Worm (Caenorhabditis elegans) whole organism, young adult: ENCODE results near the gene btb-5.

ENCODE experiments used
- C06A6.2 ChIP-seq: fragments of 200-800 bp; sonication (Bioruptor generic); conservative IDR thresholded peaks from 2 replicates; pipeline ENCODE4 v1.3.6; 2022; ENCODE audit warnings: missing genetic modification characterization, missing compliant biosample characterization
- D2030.7 ChIP-seq: fragments of 200-800 bp; sonication (Bioruptor generic); IDR thresholded peaks from 2 replicates; pipeline ENCODE4 v1.3.6; 2022; ENCODE audit warnings: missing genetic modification reagents, missing genetic modification characterization, missing compliant biosample characterization
- F10E7.11 ChIP-seq: sonication (generic microtip); optimal IDR thresholded peaks from 2 replicates; lab custom pipeline; 2017; ENCODE audit warnings: mild to moderate bottlenecking, missing genetic modification characterization, moderate library complexity, missing compliant biosample characterization
- F23B12.7 ChIP-seq: sonication (generic microtip); optimal IDR thresholded peaks from 2 replicates; lab custom pipeline; 2017; ENCODE audit warnings: missing genetic modification characterization, mild to moderate bottlenecking, missing compliant biosample characterization, antibody characterized with exemption, moderate library complexity; ENCODE audit not compliant: insufficient read depth
- F39B2.1 ChIP-seq: fragments of 200-800 bp; sonication (Bioruptor generic); IDR thresholded peaks from 2 replicates; pipeline ENCODE4 v1.3.6; 2022; ENCODE audit warnings: missing genetic modification reagents, missing genetic modification characterization, missing compliant biosample characterization
- F49E8.2 ChIP-seq: sonication (generic microtip); optimal IDR thresholded peaks from 3 replicates; lab custom pipeline; 2017; ENCODE audit warnings: missing genetic modification characterization, mild to moderate bottlenecking, missing compliant biosample characterization, antibody characterized with exemption, moderate library complexity; ENCODE audit not compliant: insufficient read depth
- F52B5.7 ChIP-seq: sonication (generic microtip); optimal IDR thresholded peaks from 2 replicates; lab custom pipeline; 2016; ENCODE audit warnings: mild to moderate bottlenecking, missing genetic modification characterization, missing compliant biosample characterization
- F55B11.4 ChIP-seq: sonication (generic microtip); optimal IDR thresholded peaks from 2 replicates; lab custom pipeline; 2016; ENCODE audit warnings: missing compliant biosample characterization, missing genetic modification characterization, borderline replicate concordance; ENCODE audit not compliant: insufficient read depth
- Y67H2A.10 ChIP-seq: fragments of 200-800 bp; sonication (Bioruptor generic); conservative IDR thresholded peaks from 2 replicates; pipeline ENCODE4 v1.3.6; 2022; ENCODE audit warnings: missing genetic modification reagents, missing genetic modification characterization, missing compliant biosample characterization
- Y79H2A.3 ChIP-seq: fragments of 200-800 bp; sonication (Bioruptor generic); conservative IDR thresholded peaks from 2 replicates; pipeline ENCODE4 v1.3.6; 2022; ENCODE audit warnings: missing genetic modification reagents, missing genetic modification characterization, missing compliant biosample characterization
- aptf-2 ChIP-seq: fragments of 200-800 bp; sonication (Bioruptor generic); conservative IDR thresholded peaks from 2 replicates; pipeline ENCODE4 v1.3.6; 2022; ENCODE audit warnings: missing genetic modification reagents, missing genetic modification characterization, missing compliant biosample characterization
- attf-6 ChIP-seq: fragments of 200-800 bp; sonication (Bioruptor generic); IDR thresholded peaks from 2 replicates; pipeline ENCODE4 v1.3.6; 2022; ENCODE audit warnings: missing genetic modification reagents, missing genetic modification characterization, missing compliant biosample characterization
- bed-1 ChIP-seq: fragments of 200-800 bp; sonication (Bioruptor generic); IDR thresholded peaks from 2 replicates; pipeline ENCODE4 v1.3.6; 2022; ENCODE audit warnings: missing genetic modification reagents, missing genetic modification characterization, missing compliant biosample characterization
- cebp-1 ChIP-seq, 2 experiments: fragments of 200-800 bp in 1 of 2; sonication (Bioruptor generic) in 1 of 2; sonication (generic microtip) in 1 of 2; IDR thresholded peaks in 1 of 2; optimal IDR thresholded peaks in 1 of 2; 2 replicates each; pipeline versions ENCODE4 v1.3.6 to Lab custom; 2017 to 2022; ENCODE audit warnings: missing compliant biosample characterization in 2 of 2, missing genetic modification characterization in 2 of 2, mild to moderate bottlenecking in 1 of 2, missing genetic modification reagents in 1 of 2, moderate library complexity in 1 of 2
- cebp-2 ChIP-seq: fragments of 200-800 bp; sonication (Bioruptor generic); IDR thresholded peaks from 2 replicates; pipeline ENCODE4 v1.3.6; 2022; ENCODE audit warnings: missing genetic modification characterization, missing compliant biosample characterization
- chd-7 ChIP-seq: sonication (generic microtip); optimal IDR thresholded peaks from 2 replicates; lab custom pipeline; 2016; ENCODE audit warnings: mild to moderate bottlenecking, missing genetic modification characterization, moderate library complexity, missing compliant biosample characterization
- dox-1 ChIP-seq: fragments of 200-800 bp; sonication (Bioruptor generic); IDR thresholded peaks from 2 replicates; pipeline ENCODE4 v1.3.6; 2022; ENCODE audit warnings: missing genetic modification reagents, missing genetic modification characterization, missing compliant biosample characterization
- egl-18 ChIP-seq: fragments of 200-800 bp; sonication (Bioruptor generic); IDR thresholded peaks from 2 replicates; pipeline ENCODE4 v1.3.6; 2022; ENCODE audit warnings: missing genetic modification reagents, missing genetic modification characterization, missing compliant biosample characterization
- ekl-4 ChIP-seq: fragments of 200-800 bp; sonication (Bioruptor generic); IDR thresholded peaks from 2 replicates; pipeline ENCODE4 v1.3.6; 2022; ENCODE audit warnings: missing genetic modification reagents, missing genetic modification characterization, missing compliant biosample characterization
- him-1 ChIP-seq: sonication (generic microtip); optimal IDR thresholded peaks from 2 replicates; lab custom pipeline; 2016; ENCODE audit warnings: missing genotype, missing genetic modification reagents, missing genetic modification characterization, missing compliant biosample characterization
- hlh-26 ChIP-seq: fragments of 200-800 bp; sonication (Bioruptor generic); conservative IDR thresholded peaks from 2 replicates; pipeline ENCODE4 v1.3.6; 2022; ENCODE audit warnings: missing genetic modification reagents, missing genetic modification characterization, missing compliant biosample characterization
- hmg-1.2 ChIP-seq: fragments of 200-800 bp; sonication (Bioruptor generic); IDR thresholded peaks from 2 replicates; pipeline ENCODE4 v1.3.6; 2022; ENCODE audit warnings: missing genetic modification reagents, missing genetic modification characterization, missing compliant biosample characterization
- let-526 ChIP-seq: fragments of 200-800 bp; sonication (Bioruptor generic); IDR thresholded peaks from 2 replicates; pipeline ENCODE4 v1.3.6; 2022; ENCODE audit warnings: missing genetic modification reagents, missing genetic modification characterization, missing compliant biosample characterization
- let-607 ChIP-seq, 2 experiments: fragments of 200-800 bp in 1 of 2; sonication (Bioruptor generic) in 1 of 2; sonication (generic microtip) in 1 of 2; optimal IDR thresholded peaks; 2 replicates each; lab custom pipeline; 2016 to 2018; ENCODE audit warnings: mild to moderate bottlenecking in 2 of 2, missing compliant biosample characterization in 2 of 2, missing genetic modification characterization in 2 of 2, moderate library complexity in 2 of 2, missing genotype in 1 of 2
- lin-26 ChIP-seq: fragments of 200-800 bp; sonication (Bioruptor generic); IDR thresholded peaks from 2 replicates; pipeline ENCODE4 v1.3.6; 2022; ENCODE audit warnings: missing genetic modification reagents, missing genetic modification characterization, missing compliant biosample characterization
- lin-40 ChIP-seq: sonication (generic microtip); optimal IDR thresholded peaks from 2 replicates; lab custom pipeline; 2016; ENCODE audit warnings: missing genetic modification characterization, mild to moderate bottlenecking, missing compliant biosample characterization, missing genotype, missing genetic modification reagents
- lin-54 ChIP-seq: fragments of 200-800 bp; sonication (Bioruptor generic); optimal IDR thresholded peaks from 2 replicates; lab custom pipeline; 2018; ENCODE audit warnings: mild to moderate bottlenecking, missing genetic modification characterization, missing compliant biosample characterization
- lir-1 ChIP-seq: fragments of 200-800 bp; sonication (Bioruptor generic); conservative IDR thresholded peaks from 2 replicates; pipeline ENCODE4 v1.3.6; 2022; ENCODE audit warnings: missing genetic modification reagents, missing genetic modification characterization, missing compliant biosample characterization
- lsl-1 ChIP-seq: fragments of 200-800 bp; sonication (Bioruptor generic); optimal IDR thresholded peaks from 2 replicates; lab custom pipeline; 2018; ENCODE audit warnings: mild to moderate bottlenecking, missing genetic modification characterization, moderate library complexity, missing compliant biosample characterization
- lsy-27 ChIP-seq: sonication (generic microtip); optimal IDR thresholded peaks from 2 replicates; lab custom pipeline; 2017; ENCODE audit warnings: missing genetic modification characterization, mild to moderate bottlenecking, missing compliant biosample characterization, antibody characterized with exemption, missing genotype, borderline replicate concordance; ENCODE audit not compliant: insufficient read depth
- madf-6 ChIP-seq: fragments of 200-800 bp; sonication (Bioruptor generic); IDR thresholded peaks from 2 replicates; pipeline ENCODE4 v1.3.6; 2022; ENCODE audit warnings: missing genetic modification reagents, missing genetic modification characterization, missing compliant biosample characterization
- madf-8 ChIP-seq: fragments of 200-800 bp; sonication (Bioruptor generic); conservative IDR thresholded peaks from 2 replicates; pipeline ENCODE4 v1.3.6; 2022; ENCODE audit warnings: missing genetic modification reagents, missing genetic modification characterization, missing compliant biosample characterization
- mel-28 ChIP-seq: sonication (generic microtip); optimal IDR thresholded peaks from 2 replicates; lab custom pipeline; 2016; ENCODE audit warnings: borderline replicate concordance, mild to moderate bottlenecking, missing genetic modification characterization, missing compliant biosample characterization
- nhr-120 ChIP-seq: fragments of 200-800 bp; sonication (Bioruptor generic); IDR thresholded peaks from 2 replicates; pipeline ENCODE4 v1.3.6; 2022; ENCODE audit warnings: missing genetic modification characterization, missing compliant biosample characterization
- nhr-27 ChIP-seq: fragments of 200-800 bp; sonication (Bioruptor generic); optimal IDR thresholded peaks from 2 replicates; lab custom pipeline; 2018; ENCODE audit warnings: mild to moderate bottlenecking, missing genetic modification characterization, moderate library complexity, missing compliant biosample characterization
- pbrm-1 ChIP-seq: fragments of 200-800 bp; sonication (Bioruptor generic); IDR thresholded peaks from 2 replicates; pipeline ENCODE4 v1.3.6; 2022; ENCODE audit warnings: missing genetic modification reagents, missing genetic modification characterization, missing compliant biosample characterization
- rcor-1 ChIP-seq: fragments of 200-800 bp; sonication (Bioruptor generic); IDR thresholded peaks from 2 replicates; pipeline ENCODE4 v1.3.6; 2022; ENCODE audit warnings: missing genetic modification reagents, missing genetic modification characterization, missing compliant biosample characterization
- sea-2 ChIP-seq: fragments of 200-800 bp; sonication (Bioruptor generic); IDR thresholded peaks from 2 replicates; pipeline ENCODE4 v1.3.6; 2022; ENCODE audit warnings: missing genetic modification characterization, missing compliant biosample characterization
- tlf-1 ChIP-seq: fragments of 200-800 bp; sonication (Bioruptor generic); optimal IDR thresholded peaks from 2 replicates; lab custom pipeline; 2018; ENCODE audit warnings: mild to moderate bottlenecking, missing genetic modification characterization, missing compliant biosample characterization
- unc-62 ChIP-seq: fragments of 150-350 bp; optimal IDR thresholded peaks from 2 replicates; lab custom pipeline; 2014; ENCODE audit warnings: missing biosample characterization, missing genetic modification reagents, missing genetic modification characterization
- xnd-1 ChIP-seq: sonication (generic microtip); optimal IDR thresholded peaks from 2 replicates; lab custom pipeline; 2016; ENCODE audit warnings: missing genotype, missing genetic modification reagents, missing genetic modification characterization, missing compliant biosample characterization
- zfh-2 ChIP-seq: fragments of 200-800 bp; sonication (Bioruptor generic); conservative IDR thresholded peaks from 2 replicates; pipeline ENCODE4 v1.3.6; 2022; ENCODE audit warnings: missing genetic modification reagents, missing genetic modification characterization, missing compliant biosample characterization
- zim-3 ChIP-seq: sonication (generic microtip); optimal IDR thresholded peaks from 2 replicates; lab custom pipeline; 2017; ENCODE audit warnings: mild to moderate bottlenecking, missing genetic modification characterization, moderate library complexity, missing compliant biosample characterization
- ztf-22 ChIP-seq: fragments of 200-800 bp; sonication (Bioruptor generic); optimal IDR thresholded peaks from 2 replicates; lab custom pipeline; 2018; ENCODE audit warnings: mild to moderate bottlenecking, missing genetic modification characterization, moderate library complexity, missing compliant biosample characterization
- ztf-25 ChIP-seq: fragments of 200-800 bp; sonication (Bioruptor generic); IDR thresholded peaks from 2 replicates; pipeline ENCODE4 v1.3.6; 2022; ENCODE audit warnings: missing genetic modification reagents, missing genetic modification characterization, missing compliant biosample characterization
- ztf-3 ChIP-seq: fragments of 200-800 bp; sonication (Bioruptor generic); optimal IDR thresholded peaks from 2 replicates; lab custom pipeline; 2018; ENCODE audit warnings: mild to moderate bottlenecking, missing genetic modification characterization, missing compliant biosample characterization

Gene btb-5

ce11 chrIII:89155-89554, 28.2 kb upstream of the btb-5 start (continued):
- TF ChIP-seq let-526 (no peak), ekl-4 (GFP tag; lab: Robert Waterston, UW) (peak; percentile 75), F10E7.11 (tag; lab: Kevin White, UChicago) (no peak), nhr-27 (tag; lab: Kevin White, UChicago) (no peak), madf-8 (GFP tag; lab: Robert Waterston, UW) (no peak), chd-7 (peak; percentile 40), let-607 (tag; optimal IDR thresholded peaks at IDR 0.05; lab: Kevin White, UChicago) (peak in 1 of 2 experiments; percentile 18), tlf-1 (GFP tag; lab: Kevin White, UChicago) (peak; percentile 63), pbrm-1 (GFP tag; lab: Robert Waterston, UW) (peak; percentile 79; the same call in 1 of the 2 replicates), F52B5.7 (tag; lab: Kevin White, UChicago) (peak; percentile 70), F23B12.7 (tag; lab: Kevin White, UChicago) (peak; percentile 74), attf-6 (GFP tag; lab: Robert Waterston, UW) (0 out of 2 replicates have a peak, but pooled peaks have one; percentile 55), ztf-22 (GFP tag; lab: Kevin White, UChicago) (no peak), zfh-2 (GFP tag; lab: Robert Waterston, UW) (no peak), ztf-25 (GFP tag; lab: Robert Waterston, UW) (peak; percentile 86), cebp-2 (peak; percentile 73; the same call in 1 of the 2 replicates), F49E8.2 (tag; lab: Kevin White, UChicago) (peak; percentile 64), ztf-3 (GFP tag; lab: Kevin White, UChicago) (no peak), lsl-1 (peak; percentile 51), hmg-1.2 (peak; percentile 70), xnd-1 (tag; lab: Kevin White, UChicago) (no peak), Y79H2A.3 (GFP tag; lab: Robert Waterston, UW) (no peak), lin-54 (GFP tag; lab: Kevin White, UChicago) (peak; percentile 68), C06A6.2 (GFP tag; lab: Robert Waterston, UW) (no peak), madf-6 (GFP tag; lab: Robert Waterston, UW) (peak; percentile 75), aptf-2 (GFP tag; lab: Robert Waterston, UW) (no peak), Y67H2A.10 (GFP tag; lab: Robert Waterston, UW) (no peak), zim-3 (peak; percentile 92), lin-40 (peak; percentile 55), hlh-26 (GFP tag; lab: Robert Waterston, UW) (no peak), F39B2.1 (GFP tag; lab: Robert Waterston, UW) (0 out of 2 replicates have a peak, but pooled peaks have one; percentile 27), D2030.7 (peak; percentile 91), lir-1 (GFP tag; lab: Robert Waterston, UW) (no peak), him-1 (peak; percentile 84), sea-2 (GFP tag; lab: Robert Waterston, UW) (no peak), bed-1 (GFP tag; lab: Robert Waterston, UW) (no peak), cebp-1 (GFP tag; IDR thresholded peaks at IDR 0.05; lab: Robert Waterston, UW) (no peak), cebp-1 (tag; optimal IDR thresholded peaks at IDR 0.05; lab: Kevin White, UChicago) (peak; percentile 67), egl-18 (GFP tag; lab: Robert Waterston, UW) (no peak), unc-62 (GFP tag; lab: Kevin White, UChicago) (no peak), dox-1 (GFP tag; lab: Robert Waterston, UW) (peak; percentile 78), nhr-120 (GFP tag; lab: Robert Waterston, UW) (no peak), F55B11.4 (tag; lab: Kevin White, UChicago) (no peak), lin-26 (peak; percentile 86), rcor-1 (peak; percentile 71), lsy-27 (peak; percentile 72), mel-28 (tag; lab: Kevin White, UChicago) (no peak)
